Fruit fly (Drosophila melanogaster): Measurements from ENCODE around the gene CG32264.

DNA sequence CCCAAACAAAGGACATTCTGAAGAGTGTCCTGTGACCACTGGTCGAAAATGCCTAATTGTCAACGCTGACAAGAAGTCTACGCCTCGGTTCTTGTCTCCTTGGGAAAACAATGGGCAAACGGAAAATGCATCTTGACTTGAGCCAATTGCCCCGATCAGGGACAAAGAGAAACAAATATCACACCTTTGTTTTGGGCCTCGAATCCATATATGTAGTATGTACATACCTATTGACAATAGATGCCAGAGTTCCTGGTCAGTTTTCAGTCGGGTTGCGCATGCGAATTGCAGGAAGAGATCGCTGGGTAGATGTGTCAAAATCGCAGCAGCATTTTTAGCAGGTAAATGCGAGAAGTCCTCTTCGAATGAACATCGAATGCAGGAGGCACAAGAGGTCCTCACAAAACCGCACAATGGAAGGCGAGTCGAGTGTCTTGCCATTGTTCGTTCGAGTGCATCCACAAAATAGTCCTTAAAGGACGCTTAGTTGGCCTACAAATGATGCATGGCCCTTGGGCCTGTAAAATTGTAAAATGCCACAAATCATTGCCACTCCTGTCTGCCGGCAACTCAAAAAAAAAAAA, 42.5 kb upstream of the CG32264 start:
- no peak for TF ChIP-seq fd3F (GFP tag; optimal IDR thresholded peaks at IDR 0.05)
- no peak for TF ChIP-seq Nf-YA (GFP tag; IDR thresholded peaks at IDR 0.05)
- TF ChIP-seq Fer3 (tag; optimal IDR thresholded peaks at IDR 0.05), result no peak
